Fruit fly (Drosophila melanogaster) whole organism: ENCODE results near the gene CG1958.

Source experiments
- CG8478 ChIP-seq: fragments of >200 bp; optimal IDR thresholded peaks from 2 replicates; lab custom pipeline; 2018; ENCODE audit warnings: inconsistent platforms
- EcR ChIP-seq, 2 experiments: fragments of >200 bp; optimal IDR thresholded peaks; 2 replicates each; lab custom pipeline; 2017; ENCODE audit warnings: missing biosample characterization in 2 of 2, missing genetic modification characterization in 2 of 2, missing genetic modification reagents in 2 of 2
- pan ChIP-seq: fragments of >200 bp; optimal IDR thresholded peaks from 2 replicates; lab custom pipeline; 2017
- psq ChIP-seq: fragments of >200 bp; optimal IDR thresholded peaks from 2 replicates; lab custom pipeline; 2017
- usp ChIP-seq: fragments of >200 bp; optimal IDR thresholded peaks from 2 replicates; lab custom pipeline; 2017; ENCODE audit warnings: missing biosample characterization, missing genetic modification characterization, mixed read lengths

- no peak for TF ChIP-seq psq (lab: Kevin White, UChicago)
- TF ChIP-seq EcR (GFP tag; optimal IDR thresholded peaks at IDR 0.05; lab: Kevin White, UChicago) = no peak
- no peak for TF ChIP-seq usp (GFP tag; lab: Kevin White, UChicago)
- TF ChIP-seq pan (lab: Kevin White, UChicago) = no peak
- TF ChIP-seq CG8478 (lab: Kevin White, UChicago) = no peak
Observed at dm6 chrX:7296721-7297227, 30.1 kb downstream of the CG1958 start.
